Fruit fly (Drosophila melanogaster): ENCODE measurements around the gene CG13405.
A peak's percentile ranks its signal among the peaks of the same experiment; 100 is the strongest.

CG13405 gene

DNA sequence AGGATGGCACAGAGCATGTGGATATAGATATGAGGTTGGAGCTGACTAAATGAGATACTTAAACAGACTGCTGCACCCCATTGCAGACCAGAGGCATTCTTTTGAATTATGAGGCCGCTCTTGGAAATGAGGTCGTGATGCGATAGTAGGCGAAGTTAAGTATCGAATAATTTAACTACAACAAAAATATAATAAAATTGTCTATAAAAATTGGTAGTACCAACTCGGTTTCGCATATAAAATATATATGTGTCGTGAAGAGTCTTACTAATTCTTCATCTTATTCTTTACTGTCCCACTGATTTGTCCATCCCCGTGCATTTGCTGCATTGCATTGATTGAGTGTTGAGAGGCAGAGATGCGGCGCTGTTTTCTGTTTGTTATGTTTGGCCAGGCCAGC, 15.1 kb downstream of the CG13405 start:
- no peak for TF ChIP-seq CG7045 (GFP tag; optimal IDR thresholded peaks at IDR 0.05)
- TF ChIP-seq CG12768 (GFP tag; optimal IDR thresholded peaks at IDR 0.05), result no peak
- TF ChIP-seq CG11617 (GFP tag; optimal IDR thresholded peaks at IDR 0.05), result no peak
- no peak for TF ChIP-seq CG1620 (GFP tag; optimal IDR thresholded peaks at IDR 0.05)
- no peak for TF ChIP-seq CG5204 (GFP tag; optimal IDR thresholded peaks at IDR 0.05)
- no peak for TF ChIP-seq cnc (optimal IDR thresholded peaks at IDR 0.05)
- no peak for TF ChIP-seq Mnt (GFP tag; optimal IDR thresholded peaks at IDR 0.05)
- no peak for TF ChIP-seq Hr96 (GFP tag; optimal IDR thresholded peaks at IDR 0.05)
- TF ChIP-seq Crg-1 (GFP tag; optimal IDR thresholded peaks at IDR 0.05), result no peak
- no peak for TF ChIP-seq kay (GFP tag; ENCODE audit: borderline replicate concordance)
- TF ChIP-seq CG33017 (tag; optimal IDR thresholded peaks at IDR 0.05), result no peak
- no peak for TF ChIP-seq cic (GFP tag; optimal IDR thresholded peaks at IDR 0.05)
- TF ChIP-seq CG14711 (tag; optimal IDR thresholded peaks at IDR 0.05), result no peak
- no peak for TF ChIP-seq tj (GFP tag; optimal IDR thresholded peaks at IDR 0.05)
- TF ChIP-seq bab1 (GFP tag; optimal IDR thresholded peaks at IDR 0.05), result no peak
- TF ChIP-seq CG7101 (tag; optimal IDR thresholded peaks at IDR 0.05), result no peak

DNA sequence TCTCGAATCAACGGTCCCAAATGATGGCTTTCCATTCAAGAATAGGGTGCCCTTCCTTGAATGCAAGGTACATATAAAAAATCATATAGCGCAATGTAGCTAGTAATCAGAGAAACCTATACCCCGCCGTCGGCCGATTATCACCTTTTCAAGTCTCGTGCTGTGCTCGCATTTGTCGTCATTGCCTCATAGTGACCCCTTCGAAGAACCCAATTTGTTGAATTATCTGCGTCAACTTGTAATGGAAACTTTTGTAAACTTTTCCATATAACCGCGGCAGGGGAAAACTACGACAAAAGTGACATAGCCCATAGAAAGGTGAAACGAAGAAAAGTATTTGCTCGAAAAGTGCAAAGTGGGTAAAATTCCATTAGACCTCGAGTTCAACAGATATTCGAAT, 17.5 kb downstream of the CG13405 start:
- TF ChIP-seq CG1620 (GFP tag; optimal IDR thresholded peaks at IDR 0.05), result no peak
- no peak for TF ChIP-seq CG33017 (tag; optimal IDR thresholded peaks at IDR 0.05)
- no peak for TF ChIP-seq ovo (GFP tag; optimal IDR thresholded peaks at IDR 0.05)
- no peak for TF ChIP-seq pad (GFP tag; optimal IDR thresholded peaks at IDR 0.05)
- no peak for TF ChIP-seq CG7101 (tag; optimal IDR thresholded peaks at IDR 0.05)
- TF ChIP-seq Clk (GFP tag; optimal IDR thresholded peaks at IDR 0.05), result no peak

- TF ChIP-seq pad (GFP tag; optimal IDR thresholded peaks at IDR 0.05) (no peak), kay (GFP tag; ENCODE audit: borderline replicate concordance) (no peak), tj (GFP tag; optimal IDR thresholded peaks at IDR 0.05) (no peak), bab1 (GFP tag; optimal IDR thresholded peaks at IDR 0.05) (no peak), Crg-1 (GFP tag; optimal IDR thresholded peaks at IDR 0.05) (no peak), CG14711 (tag; optimal IDR thresholded peaks at IDR 0.05) (no peak), cnc (optimal IDR thresholded peaks at IDR 0.05) (no peak), CG1620 (GFP tag; optimal IDR thresholded peaks at IDR 0.05) (no peak), CG7101 (tag; optimal IDR thresholded peaks at IDR 0.05) (no peak), CG11617 (GFP tag; optimal IDR thresholded peaks at IDR 0.05) (no peak), CG12768 (GFP tag; optimal IDR thresholded peaks at IDR 0.05) (no peak), CG7045 (GFP tag; optimal IDR thresholded peaks at IDR 0.05) (no peak), CG5204 (GFP tag; optimal IDR thresholded peaks at IDR 0.05) (no peak), Clk (GFP tag; optimal IDR thresholded peaks at IDR 0.05) (no peak), Hr96 (GFP tag; optimal IDR thresholded peaks at IDR 0.05) (no peak), CG33017 (tag; optimal IDR thresholded peaks at IDR 0.05) (no peak)
Measured at dm6 chr3L:56532-56931, 18.6 kb downstream of the CG13405 start.

dm6 chr3L:54651-55050, 20.5 kb downstream of the CG13405 start, which contains the start of gene CG43149:
CG43149 (minus strand) TSS chr3L:54751.
- TF ChIP-seq CG7045 (GFP tag; optimal IDR thresholded peaks at IDR 0.05), result no peak
- no peak for TF ChIP-seq CG14711 (tag; optimal IDR thresholded peaks at IDR 0.05)
- TF ChIP-seq CG12768 (GFP tag; optimal IDR thresholded peaks at IDR 0.05), result no peak
- no peak for TF ChIP-seq ovo (GFP tag; optimal IDR thresholded peaks at IDR 0.05)
- TF ChIP-seq Crg-1 (GFP tag; optimal IDR thresholded peaks at IDR 0.05), result no peak
- no peak for TF ChIP-seq toe (GFP tag; optimal IDR thresholded peaks at IDR 0.05)
- no peak for TF ChIP-seq CG33017 (tag; optimal IDR thresholded peaks at IDR 0.05)
- TF ChIP-seq CG7101 (tag; optimal IDR thresholded peaks at IDR 0.05), result no peak
- no peak for TF ChIP-seq Hr96 (GFP tag; optimal IDR thresholded peaks at IDR 0.05)
- no peak for TF ChIP-seq CG1620 (GFP tag; optimal IDR thresholded peaks at IDR 0.05)
- no peak for TF ChIP-seq kay (GFP tag; ENCODE audit: borderline replicate concordance)
- TF ChIP-seq cic (GFP tag; optimal IDR thresholded peaks at IDR 0.05), result no peak
- TF ChIP-seq bab1 (GFP tag; optimal IDR thresholded peaks at IDR 0.05), result no peak
- TF ChIP-seq pad (GFP tag; optimal IDR thresholded peaks at IDR 0.05), result no peak
- TF ChIP-seq Mnt (GFP tag; optimal IDR thresholded peaks at IDR 0.05), result no peak
- no peak for TF ChIP-seq tj (GFP tag; optimal IDR thresholded peaks at IDR 0.05)
- TF ChIP-seq Clk (GFP tag; optimal IDR thresholded peaks at IDR 0.05), result no peak
- no peak for TF ChIP-seq CG5204 (GFP tag; optimal IDR thresholded peaks at IDR 0.05)
- no peak for TF ChIP-seq CG11617 (GFP tag; optimal IDR thresholded peaks at IDR 0.05)
- TF ChIP-seq cnc (optimal IDR thresholded peaks at IDR 0.05), result no peak

dm6 chr3L:50834-51233, 24.3 kb downstream of the CG13405 start:
- TF ChIP-seq Mnt (GFP tag; optimal IDR thresholded peaks at IDR 0.05), result no peak
- peak; percentile 61 for TF ChIP-seq tj (GFP tag; optimal IDR thresholded peaks at IDR 0.05)

- TF ChIP-seq CG33017 (tag; optimal IDR thresholded peaks at IDR 0.05) (no peak), kay (GFP tag; ENCODE audit: borderline replicate concordance) (no peak), ovo (GFP tag; optimal IDR thresholded peaks at IDR 0.05) (no peak), CG1620 (GFP tag; optimal IDR thresholded peaks at IDR 0.05) (no peak)
Measured at dm6 chr3L:49732-50131, 25.4 kb downstream of the CG13405 start.

- TF ChIP-seq toe (GFP tag; optimal IDR thresholded peaks at IDR 0.05) (no peak), cnc (optimal IDR thresholded peaks at IDR 0.05) (no peak), CG12768 (GFP tag; optimal IDR thresholded peaks at IDR 0.05) (no peak), Mnt (GFP tag; optimal IDR thresholded peaks at IDR 0.05) (no peak), Crg-1 (GFP tag; optimal IDR thresholded peaks at IDR 0.05) (no peak), CG7045 (GFP tag; optimal IDR thresholded peaks at IDR 0.05) (no peak), ovo (GFP tag; optimal IDR thresholded peaks at IDR 0.05) (no peak), CG7101 (tag; optimal IDR thresholded peaks at IDR 0.05) (no peak), CG11617 (GFP tag; optimal IDR thresholded peaks at IDR 0.05) (no peak), CG14711 (tag; optimal IDR thresholded peaks at IDR 0.05) (no peak)
Measured at dm6 chr3L:47635-48177, 27.4 kb downstream of the CG13405 start.
